Worm (Caenorhabditis elegans) whole organism, L2 larva: ENCODE results near the gene spe-43.

Source experiments
- F13H6.1 ChIP-seq: sonication (generic microtip); optimal IDR thresholded peaks from 2 replicates; lab custom pipeline; 2016; ENCODE audit warnings: missing genetic modification characterization, missing compliant biosample characterization
- R02D3.7 ChIP-seq: fragments of 150-350 bp; optimal IDR thresholded peaks from 2 replicates; lab custom pipeline; 2014; ENCODE audit warnings: missing biosample characterization, missing genetic modification characterization
- Y55F3AM.14 ChIP-seq: fragments of 200-800 bp; sonication (Bioruptor generic); optimal IDR thresholded peaks from 2 replicates; lab custom pipeline; 2018; ENCODE audit warnings: mild to moderate bottlenecking, missing genetic modification characterization, missing compliant biosample characterization
- ZK546.5 ChIP-seq: sonication (generic microtip); optimal IDR thresholded peaks from 2 replicates; lab custom pipeline; 2017; ENCODE audit warnings: missing biosample characterization, missing genetic modification characterization
- alr-1 ChIP-seq: fragments of 150-350 bp; optimal IDR thresholded peaks from 2 replicates; lab custom pipeline; 2014; ENCODE audit warnings: missing biosample characterization, missing genetic modification characterization
- aly-2 ChIP-seq: fragments of 150-350 bp; optimal IDR thresholded peaks from 2 replicates; lab custom pipeline; 2014; ENCODE audit warnings: missing biosample characterization, missing genetic modification characterization
- ama-1 ChIP-seq: fragments of 150-350 bp; optimal IDR thresholded peaks from 2 replicates; lab custom pipeline; 2018; ENCODE audit warnings: inconsistent platforms
- blmp-1 ChIP-seq: sonication (generic microtip); optimal IDR thresholded peaks from 2 replicates; lab custom pipeline; 2017; ENCODE audit warnings: missing genetic modification characterization, mild to moderate bottlenecking, missing compliant biosample characterization, antibody characterized with exemption, moderate library complexity; ENCODE audit not compliant: insufficient read depth
- crh-2 ChIP-seq: sonication (generic microtip); optimal IDR thresholded peaks from 2 replicates; lab custom pipeline; 2017; ENCODE audit warnings: missing biosample characterization, missing genetic modification characterization
- egl-27 ChIP-seq: sonication (generic microtip); optimal IDR thresholded peaks from 3 replicates; lab custom pipeline; 2017; ENCODE audit warnings: missing biosample characterization, missing genetic modification reagents, missing genetic modification characterization
- elt-1 ChIP-seq: fragments of 150-350 bp; optimal IDR thresholded peaks from 2 replicates; lab custom pipeline; 2014; ENCODE audit warnings: missing biosample characterization, missing genetic modification characterization
- elt-3 ChIP-seq: sonication (generic microtip); optimal IDR thresholded peaks from 2 replicates; lab custom pipeline; 2017; ENCODE audit warnings: missing biosample characterization, missing genetic modification characterization
- fos-1 ChIP-seq: fragments of 150-350 bp; optimal IDR thresholded peaks from 2 replicates; lab custom pipeline; 2014; ENCODE audit warnings: missing biosample characterization, missing genetic modification characterization
- gmeb-1 ChIP-seq: fragments of 150-350 bp; optimal IDR thresholded peaks from 2 replicates; lab custom pipeline; 2014; ENCODE audit warnings: missing biosample characterization, missing genetic modification characterization
- lin-39 ChIP-seq: fragments of 150-350 bp; optimal IDR thresholded peaks from 2 replicates; lab custom pipeline; 2014; ENCODE audit warnings: missing biosample characterization, missing genetic modification reagents, missing genetic modification characterization
- lsy-2 ChIP-seq, 2 experiments: fragments of 150-350 bp in 1 of 2; sonication (generic microtip) in 1 of 2; optimal IDR thresholded peaks; 2 replicates each; lab custom pipeline; 2014 to 2017; ENCODE audit warnings: missing biosample characterization in 2 of 2, missing genetic modification characterization in 2 of 2
- mab-5 ChIP-seq: fragments of 150-350 bp; optimal IDR thresholded peaks from 2 replicates; lab custom pipeline; 2014; ENCODE audit warnings: missing biosample characterization, missing genetic modification characterization
- mdl-1 ChIP-seq, 2 experiments: fragments of 150-350 bp in 1 of 2; sonication (generic microtip) in 1 of 2; optimal IDR thresholded peaks; 2 replicates each; lab custom pipeline; 2017; ENCODE audit warnings: missing biosample characterization in 2 of 2, missing genetic modification characterization in 2 of 2
- nhr-10 ChIP-seq: sonication (generic microtip); optimal IDR thresholded peaks from 2 replicates; lab custom pipeline; 2017; ENCODE audit warnings: missing biosample characterization, missing genetic modification characterization
- nhr-11 ChIP-seq: fragments of 150-350 bp; optimal IDR thresholded peaks from 2 replicates; lab custom pipeline; 2014; ENCODE audit warnings: missing biosample characterization, missing genetic modification characterization
- nhr-12 ChIP-seq: fragments of 150-350 bp; optimal IDR thresholded peaks from 2 replicates; lab custom pipeline; 2014; ENCODE audit warnings: missing biosample characterization, missing genetic modification characterization
- nhr-129 ChIP-seq: fragments of 150-350 bp; optimal IDR thresholded peaks from 2 replicates; lab custom pipeline; 2014; ENCODE audit warnings: missing biosample characterization, missing genetic modification characterization
- nhr-21 ChIP-seq: fragments of 150-350 bp; optimal IDR thresholded peaks from 2 replicates; lab custom pipeline; 2014; ENCODE audit warnings: missing biosample characterization, missing genetic modification characterization
- nhr-23 ChIP-seq: fragments of 150-350 bp; optimal IDR thresholded peaks from 2 replicates; lab custom pipeline; 2014; ENCODE audit warnings: missing biosample characterization, missing genetic modification reagents, missing genetic modification characterization
- nhr-237 ChIP-seq: fragments of 150-350 bp; optimal IDR thresholded peaks from 2 replicates; lab custom pipeline; 2014; ENCODE audit warnings: missing biosample characterization, missing genetic modification characterization
- nhr-25 ChIP-seq: fragments of 150-350 bp; sonication (generic microtip); optimal IDR thresholded peaks from 3 replicates; lab custom pipeline; 2014; ENCODE audit warnings: missing biosample characterization, missing genetic modification characterization
- nhr-6 ChIP-seq: fragments of 150-350 bp; optimal IDR thresholded peaks from 2 replicates; lab custom pipeline; 2014; ENCODE audit warnings: missing biosample characterization, missing genetic modification characterization
- nhr-77 ChIP-seq: fragments of 150-350 bp; optimal IDR thresholded peaks from 2 replicates; lab custom pipeline; 2014; ENCODE audit warnings: missing biosample characterization, missing genetic modification characterization
- peb-1 ChIP-seq: fragments of 150-350 bp; optimal IDR thresholded peaks from 2 replicates; lab custom pipeline; 2014; ENCODE audit warnings: missing biosample characterization, missing genetic modification characterization
- sma-3 ChIP-seq: sonication (generic microtip); optimal IDR thresholded peaks from 2 replicates; lab custom pipeline; 2016; ENCODE audit warnings: missing genetic modification reagents, missing genetic modification characterization, missing compliant biosample characterization
- sma-9 ChIP-seq, 2 experiments: fragments of 150-350 bp in 1 of 2; sonication (generic microtip) in 1 of 2; optimal IDR thresholded peaks; 2 replicates each; lab custom pipeline; 2014 to 2016; ENCODE audit warnings: missing genetic modification characterization in 2 of 2, mild to moderate bottlenecking in 1 of 2, missing biosample characterization in 1 of 2, missing compliant biosample characterization in 1 of 2, missing genetic modification reagents in 1 of 2, moderate library complexity in 1 of 2
- snpc-4 ChIP-seq: fragments of 150-350 bp; optimal IDR thresholded peaks from 2 replicates; lab custom pipeline; 2014; ENCODE audit warnings: missing biosample characterization, missing genetic modification characterization
- unc-39 ChIP-seq: fragments of 150-350 bp; optimal IDR thresholded peaks from 2 replicates; lab custom pipeline; 2014; ENCODE audit warnings: missing biosample characterization, missing genetic modification characterization
- unc-55 ChIP-seq: fragments of 150-350 bp; sonication (generic microtip); optimal IDR thresholded peaks from 3 replicates; lab custom pipeline; 2014; ENCODE audit warnings: missing biosample characterization, missing genetic modification reagents, missing genetic modification characterization
- unc-62 ChIP-seq: fragments of 150-350 bp; optimal IDR thresholded peaks from 2 replicates; lab custom pipeline; 2014; ENCODE audit warnings: missing biosample characterization, missing genetic modification reagents, missing genetic modification characterization
- ztf-4 ChIP-seq: fragments of 150-350 bp; optimal IDR thresholded peaks from 2 replicates; lab custom pipeline; 2014; ENCODE audit warnings: missing biosample characterization, missing genetic modification characterization

spe-43 gene

DNA sequence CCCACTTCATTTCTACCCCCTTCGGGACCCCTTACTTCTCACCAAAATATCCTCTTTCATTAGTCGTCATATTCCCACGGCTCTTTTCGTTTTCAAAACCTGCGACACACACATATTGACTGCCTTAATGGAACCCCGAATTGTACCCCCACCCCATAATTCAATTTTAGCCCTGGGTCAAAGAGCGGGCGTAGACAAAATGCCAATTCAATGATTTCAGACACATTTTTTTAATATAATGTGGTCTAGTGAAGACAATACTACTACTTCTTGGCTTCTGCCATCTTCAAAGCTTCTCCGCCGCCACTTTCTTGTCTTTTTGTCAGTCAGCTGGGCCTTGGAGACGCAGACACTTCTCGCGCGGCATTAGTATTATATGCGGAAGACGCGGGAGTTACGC, 14.4 kb downstream of the spe-43 start:
- TF ChIP-seq lsy-2 (tag; optimal IDR thresholded peaks at IDR 0.05; lab: Kevin White, UChicago) (no peak), unc-55 (peak; percentile 15)

DNA sequence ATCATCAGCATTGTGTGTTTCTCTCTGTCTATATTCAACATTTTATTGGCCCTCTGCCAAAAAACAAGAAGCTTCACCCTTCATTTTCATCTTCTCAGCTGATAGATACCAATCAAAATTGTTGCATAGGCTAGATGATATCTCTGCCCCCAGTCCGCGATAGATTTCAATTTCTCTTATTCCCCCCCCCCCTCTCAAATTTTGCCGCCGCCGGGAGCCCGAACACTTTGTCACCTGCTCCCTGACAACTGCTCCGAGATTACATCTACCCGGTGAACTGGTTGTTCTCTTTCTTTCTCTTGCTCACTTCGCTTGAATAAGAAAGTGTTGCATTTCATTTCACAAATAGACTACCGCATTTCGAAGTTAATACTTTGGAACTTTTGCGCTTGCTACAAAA, 16.2 kb downstream of the spe-43 start:
- no peak for TF ChIP-seq nhr-10 (tag; lab: Kevin White, UChicago)
- TF ChIP-seq nhr-129 (tag; lab: Kevin White, UChicago): peak; percentile 1
- peak; percentile 34 for TF ChIP-seq F13H6.1
- TF ChIP-seq nhr-23 (tag; lab: Kevin White, UChicago): no peak
- TF ChIP-seq nhr-11: no peak
- TF ChIP-seq aly-2 (tag; lab: Kevin White, UChicago): no peak
- TF ChIP-seq lin-39 (tag; lab: Kevin White, UChicago): no peak
- no peak for TF ChIP-seq nhr-12

DNA sequence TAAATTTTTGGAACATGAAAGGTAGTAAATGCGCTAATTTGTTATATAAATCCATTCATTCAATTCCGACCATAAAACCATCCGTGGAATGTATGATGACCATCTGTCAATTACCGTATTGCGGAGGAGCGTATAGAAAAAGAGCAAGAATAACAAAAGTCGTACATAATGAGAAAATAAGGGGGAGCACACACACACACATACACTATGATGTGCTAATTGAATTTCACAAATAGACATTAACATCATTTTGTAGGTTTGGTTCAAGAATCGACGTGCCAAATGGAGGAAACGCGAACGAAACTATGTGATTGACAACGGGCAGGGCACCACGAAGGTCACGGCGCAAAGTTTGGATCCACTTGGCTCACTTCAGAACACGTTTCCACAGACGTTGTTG, 20.8 kb downstream of the spe-43 start:
- TF ChIP-seq sma-3 (no peak), mab-5 (tag; lab: Kevin White, UChicago) (no peak), elt-1 (tag; lab: Kevin White, UChicago) (no peak)
- TF ChIP-seq, all 48 proteins: peak for 0

DNA sequence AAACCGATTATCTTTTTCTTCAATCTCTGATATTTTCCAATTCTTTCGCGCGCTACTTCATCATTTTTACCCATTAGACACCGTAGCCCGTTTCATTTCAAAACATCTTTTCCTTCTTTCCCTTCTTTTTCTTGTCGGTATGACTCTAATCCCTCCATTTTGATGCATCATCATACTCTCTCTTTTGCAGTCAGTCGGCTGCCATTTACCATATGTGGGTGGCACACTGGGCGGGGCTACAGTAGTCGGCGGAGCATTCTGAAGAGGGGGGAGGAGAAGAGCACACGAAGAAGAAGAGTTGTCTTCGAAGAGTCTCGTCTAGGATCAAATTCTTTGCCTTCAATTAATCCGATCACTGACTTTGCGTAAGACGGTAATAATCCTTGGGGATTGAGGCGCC, 23.4 kb downstream of the spe-43 start, which contains the start of gene unc-30:
TSS of gene unc-30 (plus strand) at position 184 of the 400 bp plus-strand sequence.
- TF ChIP-seq F13H6.1 (no peak), snpc-4 (no peak), nhr-129 (tag; lab: Kevin White, UChicago) (peak; percentile 18), lsy-2 (tag; optimal IDR thresholded peaks at IDR 0.05; lab: Kevin White, UChicago) (peak in 1 of 2 experiments; percentile 21), ztf-4 (tag; lab: Kevin White, UChicago) (no peak), unc-55 (peak; percentile 84), nhr-10 (tag; lab: Kevin White, UChicago) (no peak), R02D3.7 (tag; lab: Kevin White, UChicago) (no peak), nhr-6 (tag; lab: Kevin White, UChicago) (no peak), lin-39 (tag; lab: Kevin White, UChicago) (no peak), ama-1 (lab: Kevin White, UChicago) (no peak), aly-2 (tag; lab: Kevin White, UChicago) (no peak), mab-5 (tag; lab: Kevin White, UChicago) (peak; percentile 19), nhr-77 (no peak)
- TF ChIP-seq, all 48 proteins: peak for 4

DNA sequence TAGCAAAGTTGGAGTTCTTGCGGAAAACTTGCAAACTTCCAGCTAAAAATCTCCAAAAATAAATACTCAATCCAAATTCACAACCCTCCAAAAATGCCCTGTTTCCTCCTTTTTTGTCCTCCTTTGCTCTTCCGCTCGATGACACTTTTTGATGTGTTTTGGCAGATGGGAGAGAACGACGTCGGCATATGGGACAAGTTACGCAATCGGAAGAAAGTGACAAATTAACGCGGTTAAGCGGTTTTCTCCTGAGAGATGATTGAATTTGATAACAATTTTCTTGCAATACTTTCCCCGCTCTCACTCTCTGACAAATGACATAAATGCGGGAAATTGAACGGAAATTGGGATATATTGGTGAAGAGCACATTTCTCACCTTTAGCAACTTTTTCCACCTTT, 25.5 kb downstream of the spe-43 start:
- TF ChIP-seq peb-1 (tag; lab: Kevin White, UChicago): no peak
- no peak for TF ChIP-seq nhr-12
- TF ChIP-seq ztf-4 (tag; lab: Kevin White, UChicago): no peak
- no peak for TF ChIP-seq unc-39
- no peak for TF ChIP-seq nhr-237 (tag; lab: Kevin White, UChicago)
- TF ChIP-seq blmp-1 (tag; lab: Kevin White, UChicago): no peak
- TF ChIP-seq elt-3 (tag; lab: Kevin White, UChicago): no peak
- no peak for TF ChIP-seq snpc-4
- no peak for TF ChIP-seq nhr-129 (tag; lab: Kevin White, UChicago)

DNA sequence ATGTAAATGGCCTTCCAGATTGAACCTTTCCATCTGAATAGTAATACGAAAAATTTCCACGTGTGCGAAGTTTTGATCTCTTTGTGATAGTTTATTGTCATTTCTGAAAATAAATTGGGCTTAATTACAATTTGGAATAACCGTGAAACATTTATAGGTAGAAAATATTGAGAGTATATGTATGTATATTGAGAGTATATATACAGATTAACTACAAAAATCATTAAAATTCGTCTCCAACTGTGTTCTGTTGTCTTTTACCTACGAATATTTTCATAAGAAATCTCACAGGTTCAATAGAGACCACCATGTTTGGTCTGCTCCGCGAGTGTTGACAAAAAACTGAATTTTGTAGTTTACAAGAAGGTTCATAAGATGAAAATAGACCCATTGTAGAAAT, 29.2 kb downstream of the spe-43 start, which contains the start of gene best-2:
TSS of gene best-2 (minus strand) at position 101 of the 400 bp plus-strand sequence.
- TF ChIP-seq egl-27 (tag; lab: Kevin White, UChicago) (no peak), gmeb-1 (tag; lab: Kevin White, UChicago) (no peak), mdl-1 (tag; optimal IDR thresholded peaks at IDR 0.05; lab: Kevin White, UChicago) (no peak), nhr-11 (no peak), nhr-12 (no peak), ZK546.5 (tag; lab: Kevin White, UChicago) (no peak), alr-1 (tag; lab: Kevin White, UChicago) (no peak)

DNA sequence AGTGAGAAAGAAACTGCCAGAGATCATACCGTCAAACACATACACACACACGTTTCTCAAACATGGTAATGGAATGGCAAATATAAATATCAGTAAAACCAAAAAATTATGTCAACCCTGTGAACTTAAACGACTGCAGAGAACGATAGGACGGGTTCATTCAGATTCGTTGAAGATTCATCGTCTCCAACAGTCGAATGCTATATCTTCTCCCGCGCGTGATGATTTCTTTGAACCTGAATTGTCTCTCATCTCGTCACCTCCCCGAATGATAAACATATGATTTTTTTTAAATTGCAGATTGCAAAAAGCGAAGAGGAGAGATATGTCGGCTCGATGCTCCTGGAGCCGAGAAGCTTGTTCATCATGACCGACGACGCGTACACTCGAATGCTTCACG, 31.3 kb downstream of the spe-43 start:
- TF ChIP-seq lsy-2 (tag; optimal IDR thresholded peaks at IDR 0.05; lab: Kevin White, UChicago) (no peak), nhr-129 (tag; lab: Kevin White, UChicago) (peak; percentile 55), elt-3 (tag; lab: Kevin White, UChicago) (no peak), Y55F3AM.14 (GFP tag; lab: Kevin White, UChicago) (no peak), F13H6.1 (no peak), unc-62 (GFP tag; lab: Kevin White, UChicago) (no peak), nhr-25 (peak; percentile 11), sma-9 (GFP tag; optimal IDR thresholded peaks at IDR 0.05; lab: Kevin White, UChicago) (no peak), sma-9 (tag; optimal IDR thresholded peaks at IDR 0.05; lab: Kevin White, UChicago) (no peak), nhr-12 (no peak), nhr-21 (tag; lab: Kevin White, UChicago) (peak; percentile 57), fos-1 (peak; percentile 11), egl-27 (tag; lab: Kevin White, UChicago) (no peak), lin-39 (tag; lab: Kevin White, UChicago) (no peak), nhr-77 (no peak), aly-2 (tag; lab: Kevin White, UChicago) (no peak), crh-2 (tag; lab: Kevin White, UChicago) (no peak)
